Fruit fly (Drosophila melanogaster) whole organism, adult: Measurements from ENCODE around the gene CG14518.

ENCODE experiments used
- CG11617 ChIP-seq: fragments of 200-800 bp; sonication (Bioruptor generic); optimal IDR thresholded peaks from 2 replicates; lab custom pipeline; 2017; ENCODE audit warnings: mild to moderate bottlenecking, missing biosample characterization, missing genetic modification reagents, missing genetic modification characterization
- CG12768 ChIP-seq: fragments of 200-800 bp; sonication (Bioruptor generic); optimal IDR thresholded peaks from 2 replicates; lab custom pipeline; 2017; ENCODE audit warnings: missing biosample characterization, missing genetic modification characterization, mild to moderate bottlenecking, moderate library complexity, missing genetic modification reagents
- CG33017 ChIP-seq: fragments of 200-800 bp; sonication (Bioruptor generic); optimal IDR thresholded peaks from 2 replicates; lab custom pipeline; 2018; ENCODE audit warnings: missing biosample characterization, mild to moderate bottlenecking, missing genetic modification characterization, moderate library complexity
- CG5204 ChIP-seq: fragments of 200-800 bp; sonication (Bioruptor generic); optimal IDR thresholded peaks from 2 replicates; lab custom pipeline; 2016; ENCODE audit warnings: missing biosample characterization, missing genetic modification characterization
- CG7045 ChIP-seq: fragments of 200-800 bp; sonication (Bioruptor generic); optimal IDR thresholded peaks from 2 replicates; lab custom pipeline; 2017; ENCODE audit warnings: missing biosample characterization, mild to moderate bottlenecking, missing genetic modification characterization
- CG7101 ChIP-seq: fragments of 200-800 bp; sonication (Bioruptor generic); optimal IDR thresholded peaks from 2 replicates; lab custom pipeline; 2018; ENCODE audit warnings: missing biosample characterization, mild to moderate bottlenecking, missing genetic modification characterization, moderate library complexity
- Crg-1 ChIP-seq: fragments of 200-800 bp; sonication (Bioruptor generic); optimal IDR thresholded peaks from 2 replicates; lab custom pipeline; 2016; ENCODE audit warnings: missing biosample characterization, missing genetic modification characterization
- Mnt ChIP-seq: fragments of 200-800 bp; sonication (Bioruptor generic); optimal IDR thresholded peaks from 2 replicates; lab custom pipeline; 2016; ENCODE audit warnings: missing biosample characterization, mild to moderate bottlenecking, missing genetic modification characterization
- bab1 ChIP-seq: fragments of 200-800 bp; sonication (Bioruptor generic); optimal IDR thresholded peaks from 3 replicates; lab custom pipeline; 2019; ENCODE audit warnings: missing biosample characterization, mild to moderate bottlenecking, missing genetic modification characterization, moderate library complexity
- cnc ChIP-seq, 2 experiments: fragments of >200 bp; optimal IDR thresholded peaks; 2 replicates each; lab custom pipeline; 2017
- kay ChIP-seq: fragments of 200-800 bp; sonication (Bioruptor generic); peaks from one replicate; lab custom pipeline; 2016; ENCODE audit warnings: missing biosample characterization, missing genetic modification characterization, borderline replicate concordance
- ovo ChIP-seq: fragments of 200-800 bp; sonication (Bioruptor generic); optimal IDR thresholded peaks from 2 replicates; lab custom pipeline; 2016; ENCODE audit warnings: missing biosample characterization, missing genetic modification characterization
- pad ChIP-seq: fragments of 200-800 bp; sonication (Bioruptor generic); optimal IDR thresholded peaks from 3 replicates; lab custom pipeline; 2017; ENCODE audit warnings: missing biosample characterization, missing genetic modification characterization, mild to moderate bottlenecking, moderate library complexity, missing genetic modification reagents

DNA sequence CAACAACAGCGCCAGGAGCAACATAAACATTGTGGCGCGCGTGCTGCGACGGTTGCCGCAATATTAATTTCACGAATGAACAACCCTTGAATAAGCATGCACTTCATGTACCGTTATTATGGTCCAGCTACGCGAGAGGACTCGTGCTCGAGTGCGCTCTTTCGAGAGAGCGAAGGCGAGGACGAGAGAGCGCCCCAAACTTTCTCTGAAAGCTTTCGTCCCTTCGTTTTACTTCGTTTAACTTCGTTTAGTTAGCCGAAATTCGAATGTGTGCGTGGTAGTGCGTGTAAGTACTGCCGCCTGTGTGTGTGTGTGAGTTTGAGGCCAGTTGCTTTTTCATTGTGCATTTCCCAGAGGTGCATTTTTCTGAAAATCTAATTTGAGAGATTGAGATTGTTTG lies 34.1 kb upstream of the CG14518 start:
- no peak for TF ChIP-seq CG5204 (GFP tag; lab: Kevin White, UChicago)
- TF ChIP-seq CG11617: no peak
- TF ChIP-seq Mnt (GFP tag; lab: Kevin White, UChicago): no peak
- no peak for TF ChIP-seq kay
- TF ChIP-seq CG12768: no peak
- no peak for TF ChIP-seq CG7045 (GFP tag; lab: Kevin White, UChicago)
- TF ChIP-seq CG7101 (tag; lab: Kevin White, UChicago): no peak
- no peak for TF ChIP-seq cnc (optimal IDR thresholded peaks at IDR 0.05; lab: Kevin White, UChicago)
- no peak for TF ChIP-seq ovo
- TF ChIP-seq pad: no peak
- no peak for TF ChIP-seq Crg-1
- TF ChIP-seq CG33017: no peak
- TF ChIP-seq bab1 (GFP tag; lab: Kevin White, UChicago): no peak
